Worm (Caenorhabditis elegans) whole organism, young adult: ENCODE measurements around the gene srw-118.

Experiments
- B0336.3 ChIP-seq: fragments of 200-800 bp; sonication (Bioruptor generic); IDR thresholded peaks from 2 replicates; pipeline ENCODE4 v1.3.6; 2022; ENCODE audit warnings: missing genetic modification characterization, missing compliant biosample characterization
- C17E4.6 ChIP-seq: fragments of 200-800 bp; sonication (Bioruptor generic); IDR thresholded peaks from 2 replicates; pipeline ENCODE4 v1.3.6; 2022; ENCODE audit warnings: missing genetic modification reagents, missing genetic modification characterization, missing compliant biosample characterization
- F49E8.2 ChIP-seq: sonication (generic microtip); optimal IDR thresholded peaks from 3 replicates; lab custom pipeline; 2017; ENCODE audit warnings: missing genetic modification characterization, mild to moderate bottlenecking, missing compliant biosample characterization, antibody characterized with exemption, moderate library complexity; ENCODE audit not compliant: insufficient read depth
- F52B5.7 ChIP-seq: sonication (generic microtip); optimal IDR thresholded peaks from 2 replicates; lab custom pipeline; 2016; ENCODE audit warnings: mild to moderate bottlenecking, missing genetic modification characterization, missing compliant biosample characterization
- F55B11.4 ChIP-seq: sonication (generic microtip); optimal IDR thresholded peaks from 2 replicates; lab custom pipeline; 2016; ENCODE audit warnings: missing compliant biosample characterization, missing genetic modification characterization, borderline replicate concordance; ENCODE audit not compliant: insufficient read depth
- Y56A3A.18 ChIP-seq: fragments of 200-800 bp; sonication (Bioruptor generic); IDR thresholded peaks from 2 replicates; pipeline ENCODE4 v1.3.6; 2022; ENCODE audit warnings: missing genetic modification reagents, missing genetic modification characterization, missing compliant biosample characterization
- ZK185.1 ChIP-seq: sonication (generic microtip); optimal IDR thresholded peaks from 2 replicates; lab custom pipeline; 2016; ENCODE audit warnings: mild to moderate bottlenecking, missing genetic modification characterization, missing compliant biosample characterization; ENCODE audit not compliant: poor library complexity, severe bottlenecking
- akir-1 ChIP-seq: fragments of 200-800 bp; sonication (Bioruptor generic); optimal IDR thresholded peaks from 2 replicates; lab custom pipeline; 2018; ENCODE audit warnings: mild to moderate bottlenecking, missing genetic modification characterization, moderate library complexity, missing compliant biosample characterization
- attf-3 ChIP-seq: fragments of 200-800 bp; sonication (Bioruptor generic); conservative IDR thresholded peaks from 2 replicates; pipeline ENCODE4 v1.3.6; 2022; ENCODE audit warnings: missing genetic modification reagents, missing genetic modification characterization, missing compliant biosample characterization
- bed-1 ChIP-seq: fragments of 200-800 bp; sonication (Bioruptor generic); IDR thresholded peaks from 2 replicates; pipeline ENCODE4 v1.3.6; 2022; ENCODE audit warnings: missing genetic modification reagents, missing genetic modification characterization, missing compliant biosample characterization
- bed-2 ChIP-seq: fragments of 200-800 bp; sonication (Bioruptor generic); IDR thresholded peaks from 2 replicates; pipeline ENCODE4 v1.3.6; 2022; ENCODE audit warnings: missing genetic modification reagents, missing genetic modification characterization, missing compliant biosample characterization
- ceh-91 ChIP-seq: fragments of 200-800 bp; sonication (Bioruptor generic); IDR thresholded peaks from 2 replicates; pipeline ENCODE4 v1.3.6; 2022; ENCODE audit warnings: missing genetic modification reagents, missing genetic modification characterization, missing compliant biosample characterization
- die-1 ChIP-seq: sonication (generic microtip); optimal IDR thresholded peaks from 2 replicates; lab custom pipeline; 2016; ENCODE audit warnings: missing genotype, mild to moderate bottlenecking, missing genetic modification characterization, missing compliant biosample characterization
- efl-1 ChIP-seq: fragments of 150-350 bp; optimal IDR thresholded peaks from 2 replicates; lab custom pipeline; 2014; ENCODE audit warnings: missing biosample characterization, missing genetic modification reagents, missing genetic modification characterization
- egl-44 ChIP-seq: fragments of 200-800 bp; sonication (Bioruptor generic); IDR thresholded peaks from 2 replicates; pipeline ENCODE4 v1.3.6; 2022; ENCODE audit warnings: missing genetic modification reagents, missing genetic modification characterization, missing compliant biosample characterization
- ets-4 ChIP-seq: fragments of 200-800 bp; sonication (Bioruptor generic); optimal IDR thresholded peaks from 2 replicates; lab custom pipeline; 2018; ENCODE audit warnings: mild to moderate bottlenecking, missing genetic modification characterization, missing compliant biosample characterization
- hlh-12 ChIP-seq: sonication (generic microtip); optimal IDR thresholded peaks from 2 replicates; lab custom pipeline; 2016; ENCODE audit warnings: missing genetic modification characterization, missing compliant biosample characterization
- hlh-26 ChIP-seq: fragments of 200-800 bp; sonication (Bioruptor generic); conservative IDR thresholded peaks from 2 replicates; pipeline ENCODE4 v1.3.6; 2022; ENCODE audit warnings: missing genetic modification reagents, missing genetic modification characterization, missing compliant biosample characterization
- hrde-1 ChIP-seq: sonication (generic microtip); optimal IDR thresholded peaks from 2 replicates; lab custom pipeline; 2016; ENCODE audit warnings: missing genetic modification characterization, mild to moderate bottlenecking, missing compliant biosample characterization, moderate library complexity, missing genotype, missing genetic modification reagents, borderline replicate concordance
- lag-1 ChIP-seq: fragments of 200-800 bp; sonication (Bioruptor generic); IDR thresholded peaks from 2 replicates; pipeline ENCODE4 v1.3.6; 2022; ENCODE audit warnings: missing genetic modification reagents, missing genetic modification characterization, missing compliant biosample characterization
- let-526 ChIP-seq: fragments of 200-800 bp; sonication (Bioruptor generic); IDR thresholded peaks from 2 replicates; pipeline ENCODE4 v1.3.6; 2022; ENCODE audit warnings: missing genetic modification reagents, missing genetic modification characterization, missing compliant biosample characterization
- lir-1 ChIP-seq: fragments of 200-800 bp; sonication (Bioruptor generic); conservative IDR thresholded peaks from 2 replicates; pipeline ENCODE4 v1.3.6; 2022; ENCODE audit warnings: missing genetic modification reagents, missing genetic modification characterization, missing compliant biosample characterization
- lsl-1 ChIP-seq: fragments of 200-800 bp; sonication (Bioruptor generic); optimal IDR thresholded peaks from 2 replicates; lab custom pipeline; 2018; ENCODE audit warnings: mild to moderate bottlenecking, missing genetic modification characterization, moderate library complexity, missing compliant biosample characterization
- lsy-27 ChIP-seq: sonication (generic microtip); optimal IDR thresholded peaks from 2 replicates; lab custom pipeline; 2017; ENCODE audit warnings: missing genetic modification characterization, mild to moderate bottlenecking, missing compliant biosample characterization, antibody characterized with exemption, missing genotype, borderline replicate concordance; ENCODE audit not compliant: insufficient read depth
- madf-6 ChIP-seq: fragments of 200-800 bp; sonication (Bioruptor generic); IDR thresholded peaks from 2 replicates; pipeline ENCODE4 v1.3.6; 2022; ENCODE audit warnings: missing genetic modification reagents, missing genetic modification characterization, missing compliant biosample characterization
- mel-28 ChIP-seq: sonication (generic microtip); optimal IDR thresholded peaks from 2 replicates; lab custom pipeline; 2016; ENCODE audit warnings: borderline replicate concordance, mild to moderate bottlenecking, missing genetic modification characterization, missing compliant biosample characterization
- mes-4 ChIP-seq: sonication (generic microtip); optimal IDR thresholded peaks from 2 replicates; lab custom pipeline; 2016; ENCODE audit warnings: missing genotype, missing genetic modification characterization, missing compliant biosample characterization
- mxl-1 ChIP-seq: sonication (generic microtip); optimal IDR thresholded peaks from 2 replicates; lab custom pipeline; 2016; ENCODE audit warnings: missing genetic modification characterization, missing compliant biosample characterization
- pha-4 ChIP-seq: fragments of 150-350 bp; sonication (generic microtip); optimal IDR thresholded peaks from 2 replicates; lab custom pipeline; 2014; ENCODE audit warnings: missing biosample characterization, missing genetic modification reagents, missing genetic modification characterization
- repo-1 ChIP-seq: sonication (generic microtip); optimal IDR thresholded peaks from 2 replicates; lab custom pipeline; 2017; ENCODE audit warnings: mild to moderate bottlenecking, missing genetic modification characterization, missing compliant biosample characterization
- rpc-1 ChIP-seq, 2 experiments: fragments of 150-350 bp in 1 of 2; sonication (generic microtip) in 1 of 2; optimal IDR thresholded peaks; 2 replicates each; lab custom pipeline; 2014 to 2018; ENCODE audit warnings: missing biosample characterization in 1 of 2, missing genetic modification characterization in 1 of 2, missing genetic modification reagents in 1 of 2, missing genotype in 1 of 2
- snpc-1.1 ChIP-seq: sonication (generic microtip); optimal IDR thresholded peaks from 2 replicates; lab custom pipeline; 2017; ENCODE audit warnings: missing genetic modification characterization, mild to moderate bottlenecking, missing compliant biosample characterization, antibody characterized with exemption, moderate library complexity, missing genotype, missing genetic modification reagents; ENCODE audit not compliant: insufficient read depth
- somi-1 ChIP-seq: fragments of 200-800 bp; sonication (Bioruptor generic); optimal IDR thresholded peaks from 2 replicates; lab custom pipeline; 2018; ENCODE audit warnings: mild to moderate bottlenecking, missing genetic modification characterization, missing compliant biosample characterization
- xnd-1 ChIP-seq: sonication (generic microtip); optimal IDR thresholded peaks from 2 replicates; lab custom pipeline; 2016; ENCODE audit warnings: missing genotype, missing genetic modification reagents, missing genetic modification characterization, missing compliant biosample characterization
- zfh-2 ChIP-seq: fragments of 200-800 bp; sonication (Bioruptor generic); conservative IDR thresholded peaks from 2 replicates; pipeline ENCODE4 v1.3.6; 2022; ENCODE audit warnings: missing genetic modification reagents, missing genetic modification characterization, missing compliant biosample characterization
- ztf-18 ChIP-seq: sonication (generic microtip); optimal IDR thresholded peaks from 2 replicates; lab custom pipeline; 2016; ENCODE audit warnings: missing genotype, mild to moderate bottlenecking, missing genetic modification characterization, missing compliant biosample characterization
- ztf-22 ChIP-seq: fragments of 200-800 bp; sonication (Bioruptor generic); optimal IDR thresholded peaks from 2 replicates; lab custom pipeline; 2018; ENCODE audit warnings: mild to moderate bottlenecking, missing genetic modification characterization, moderate library complexity, missing compliant biosample characterization
- ztf-6 ChIP-seq: fragments of 200-800 bp; sonication (Bioruptor generic); IDR thresholded peaks from 2 replicates; pipeline ENCODE4 v1.3.6; 2022; ENCODE audit warnings: missing genetic modification reagents, missing genetic modification characterization, missing compliant biosample characterization

The srw-118 gene

ce11 chrV:2987407-2987806 lies 7.5 kb upstream of the srw-118 start, which contains the start of gene srh-85:
TSS of gene srh-85 (minus strand) at chrV:2987507.
- TF ChIP-seq madf-6: no peak
- no peak for TF ChIP-seq mes-4 (tag; lab: Kevin White, UChicago)
- TF ChIP-seq efl-1 (GFP tag; lab: Kevin White, UChicago): no peak
- TF ChIP-seq zfh-2 (GFP tag; lab: Robert Waterston, UW): no peak
- TF ChIP-seq B0336.3: no peak
- TF ChIP-seq rpc-1 (optimal IDR thresholded peaks at IDR 0.05; lab: Kevin White, UChicago): no peak
- no peak for TF ChIP-seq rpc-1 (tag; optimal IDR thresholded peaks at IDR 0.05; lab: Kevin White, UChicago)
- no peak for TF ChIP-seq hlh-26 (GFP tag; lab: Robert Waterston, UW)
- TF ChIP-seq let-526 (GFP tag; lab: Robert Waterston, UW): no peak
- no peak for TF ChIP-seq die-1 (tag; lab: Kevin White, UChicago)
- no peak for TF ChIP-seq bed-2 (GFP tag; lab: Robert Waterston, UW)
- TF ChIP-seq lsl-1 (GFP tag; lab: Kevin White, UChicago): no peak
- TF ChIP-seq lsy-27: no peak
- TF ChIP-seq C17E4.6 (GFP tag; lab: Robert Waterston, UW): no peak
- TF ChIP-seq hlh-12 (tag; lab: Kevin White, UChicago): no peak
- TF ChIP-seq Y56A3A.18 (GFP tag; lab: Robert Waterston, UW): no peak
- no peak for TF ChIP-seq egl-44 (GFP tag; lab: Robert Waterston, UW)
- TF ChIP-seq attf-3 (GFP tag; lab: Robert Waterston, UW): no peak
- TF ChIP-seq somi-1 (GFP tag; lab: Kevin White, UChicago): no peak
- TF ChIP-seq ztf-18 (tag; lab: Kevin White, UChicago): no peak
- TF ChIP-seq akir-1 (GFP tag; lab: Kevin White, UChicago): no peak

- TF ChIP-seq F49E8.2 (tag; lab: Kevin White, UChicago) (no peak), ets-4 (no peak), repo-1 (tag; lab: Kevin White, UChicago) (no peak), bed-1 (GFP tag; lab: Robert Waterston, UW) (no peak), F52B5.7 (tag; lab: Kevin White, UChicago) (no peak), lir-1 (GFP tag; lab: Robert Waterston, UW) (no peak), egl-44 (GFP tag; lab: Robert Waterston, UW) (no peak), bed-2 (GFP tag; lab: Robert Waterston, UW) (no peak), C17E4.6 (GFP tag; lab: Robert Waterston, UW) (no peak), snpc-1.1 (tag; lab: Kevin White, UChicago) (no peak), ztf-6 (GFP tag; lab: Robert Waterston, UW) (no peak), hrde-1 (no peak), ZK185.1 (tag; lab: Kevin White, UChicago) (no peak), ztf-22 (GFP tag; lab: Kevin White, UChicago) (no peak), mxl-1 (tag; lab: Kevin White, UChicago) (no peak), lag-1 (no peak), ceh-91 (GFP tag; lab: Robert Waterston, UW) (no peak)
These were observed 5.4 kb upstream of the srw-118 start, which contains the start of gene srw-139 for ce11 chrV:2985309-2985708. TSS of gene srw-139 (minus strand) at chrV:2985409.

- no peak for TF ChIP-seq zfh-2 (GFP tag; lab: Robert Waterston, UW)
- TF ChIP-seq pha-4 (tag; lab: Kevin White, UChicago): no peak
- TF ChIP-seq lir-1 (GFP tag; lab: Robert Waterston, UW): no peak
- TF ChIP-seq akir-1 (GFP tag; lab: Kevin White, UChicago): no peak
- TF ChIP-seq F55B11.4 (tag; lab: Kevin White, UChicago): no peak
- TF ChIP-seq B0336.3: no peak
- no peak for TF ChIP-seq xnd-1 (tag; lab: Kevin White, UChicago)
- no peak for TF ChIP-seq F49E8.2 (tag; lab: Kevin White, UChicago)
- TF ChIP-seq mel-28 (tag; lab: Kevin White, UChicago): no peak
- TF ChIP-seq ets-4: no peak
- TF ChIP-seq, all 124 proteins: peak for 0
These were observed 3.5 kb upstream of the srw-118 start, which contains the start of gene srw-117 for ce11 chrV:2983351-2983750. TSS of gene srw-117 (minus strand) at chrV:2983451.
